Worm (Caenorhabditis elegans) whole organism, late embryonic: ENCODE data around the gene Y75B8A.18.
A peak's percentile ranks its signal among the peaks of the same experiment; 100 is the strongest.

Experiments used
- C08G9.2 ChIP-seq: sonication (generic microtip); optimal IDR thresholded peaks from 2 replicates; lab custom pipeline; 2016; ENCODE audit warnings: mild to moderate bottlenecking, missing genetic modification characterization, moderate library complexity, missing compliant biosample characterization
- F13H6.1 ChIP-seq: sonication (generic microtip); optimal IDR thresholded peaks from 2 replicates; lab custom pipeline; 2016; ENCODE audit warnings: missing genetic modification characterization, missing compliant biosample characterization
- K09A11.1 ChIP-seq: sonication (generic microtip); optimal IDR thresholded peaks from 2 replicates; lab custom pipeline; 2017; ENCODE audit warnings: antibody characterized with exemption, mild to moderate bottlenecking, missing genetic modification characterization, missing compliant biosample characterization; ENCODE audit not compliant: insufficient read depth
- T23F11.4 ChIP-seq: fragments of 200-800 bp; sonication (Bioruptor generic); optimal IDR thresholded peaks from 2 replicates; lab custom pipeline; 2018; ENCODE audit warnings: mild to moderate bottlenecking, missing genetic modification characterization, missing compliant biosample characterization
- ahr-1 ChIP-seq: sonication (generic microtip); optimal IDR thresholded peaks from 2 replicates; lab custom pipeline; 2016; ENCODE audit warnings: missing genetic modification characterization, missing compliant biosample characterization
- ama-1 ChIP-seq: fragments of 150-350 bp; optimal IDR thresholded peaks from 2 replicates; lab custom pipeline; 2014
- ceh-2 ChIP-seq: sonication (generic microtip); optimal IDR thresholded peaks from 2 replicates; lab custom pipeline; 2016; ENCODE audit warnings: missing genotype, missing genetic modification characterization, missing compliant biosample characterization
- ceh-22 ChIP-seq: sonication (generic microtip); optimal IDR thresholded peaks from 2 replicates; lab custom pipeline; 2017; ENCODE audit warnings: missing biosample characterization, missing genetic modification characterization
- ceh-24 ChIP-seq: sonication (generic microtip); optimal IDR thresholded peaks from 2 replicates; lab custom pipeline; 2016; ENCODE audit warnings: mild to moderate bottlenecking, missing genetic modification characterization, missing compliant biosample characterization
- ceh-31 ChIP-seq: sonication (generic microtip); optimal IDR thresholded peaks from 2 replicates; lab custom pipeline; 2016; ENCODE audit warnings: missing genetic modification characterization, missing compliant biosample characterization
- ceh-34 ChIP-seq: sonication (generic microtip); optimal IDR thresholded peaks from 2 replicates; lab custom pipeline; 2016; ENCODE audit warnings: mild to moderate bottlenecking, missing genetic modification characterization, missing compliant biosample characterization
- ceh-6 ChIP-seq: fragments of 200-800 bp; sonication (Bioruptor generic); optimal IDR thresholded peaks from 2 replicates; lab custom pipeline; 2018; ENCODE audit warnings: mild to moderate bottlenecking, missing genetic modification characterization, missing compliant biosample characterization
- ceh-9 ChIP-seq: sonication (generic microtip); optimal IDR thresholded peaks from 2 replicates; lab custom pipeline; 2016; ENCODE audit warnings: mild to moderate bottlenecking, missing genetic modification characterization, inconsistent platforms, missing compliant biosample characterization
- che-1 ChIP-seq: sonication (generic microtip); optimal IDR thresholded peaks from 2 replicates; lab custom pipeline; 2016; ENCODE audit warnings: mild to moderate bottlenecking, missing genetic modification characterization, missing compliant biosample characterization
- dmd-4 ChIP-seq: sonication (generic microtip); optimal IDR thresholded peaks from 2 replicates; lab custom pipeline; 2016; ENCODE audit warnings: borderline replicate concordance, missing genetic modification characterization, missing compliant biosample characterization
- elt-2 ChIP-seq: sonication (generic microtip); optimal IDR thresholded peaks from 2 replicates; lab custom pipeline; 2016; ENCODE audit warnings: missing genetic modification reagents, missing genetic modification characterization, missing compliant biosample characterization
- elt-4 ChIP-seq: sonication (generic microtip); optimal IDR thresholded peaks from 2 replicates; lab custom pipeline; 2016; ENCODE audit warnings: missing genetic modification characterization, missing compliant biosample characterization
- ets-4 ChIP-seq: sonication (generic microtip); optimal IDR thresholded peaks from 2 replicates; lab custom pipeline; 2016; ENCODE audit warnings: missing genetic modification characterization, missing compliant biosample characterization
- eyg-1 ChIP-seq: sonication (generic microtip); optimal IDR thresholded peaks from 2 replicates; lab custom pipeline; 2016; ENCODE audit warnings: missing genotype, missing genetic modification characterization, missing compliant biosample characterization
- fkh-6 ChIP-seq: sonication (generic microtip); optimal IDR thresholded peaks from 2 replicates; lab custom pipeline; 2016; ENCODE audit warnings: missing genetic modification characterization, missing compliant biosample characterization
- gmeb-2 ChIP-seq: sonication (generic microtip); optimal IDR thresholded peaks from 2 replicates; lab custom pipeline; 2016; ENCODE audit warnings: missing genetic modification characterization, inconsistent platforms, missing compliant biosample characterization
- hlh-13 ChIP-seq: fragments of 200-800 bp; sonication (Bioruptor generic); optimal IDR thresholded peaks from 2 replicates; lab custom pipeline; 2018; ENCODE audit warnings: mild to moderate bottlenecking, missing genetic modification characterization, missing compliant biosample characterization
- hlh-15 ChIP-seq: sonication (generic microtip); optimal IDR thresholded peaks from 2 replicates; lab custom pipeline; 2016; ENCODE audit warnings: missing genetic modification characterization, missing compliant biosample characterization
- hlh-30 ChIP-seq: sonication (generic microtip); optimal IDR thresholded peaks from 2 replicates; lab custom pipeline; 2017; ENCODE audit warnings: antibody characterized with exemption, missing genetic modification characterization, missing compliant biosample characterization; ENCODE audit not compliant: insufficient read depth
- hlh-8 ChIP-seq: sonication (generic microtip); optimal IDR thresholded peaks from 2 replicates; lab custom pipeline; 2016; ENCODE audit warnings: missing genotype, missing genetic modification characterization, missing compliant biosample characterization
- lim-6 ChIP-seq: sonication (generic microtip); optimal IDR thresholded peaks from 2 replicates; lab custom pipeline; 2016; ENCODE audit warnings: missing genetic modification characterization, missing compliant biosample characterization
- lin-11 ChIP-seq: fragments of 200-800 bp; sonication (Bioruptor generic); optimal IDR thresholded peaks from 2 replicates; lab custom pipeline; 2018; ENCODE audit warnings: mild to moderate bottlenecking, missing genetic modification characterization, missing compliant biosample characterization
- madf-2 ChIP-seq: sonication (generic microtip); optimal IDR thresholded peaks from 2 replicates; lab custom pipeline; 2017; ENCODE audit warnings: missing genetic modification characterization, missing compliant biosample characterization
- mec-3 ChIP-seq: sonication (generic microtip); optimal IDR thresholded peaks from 2 replicates; lab custom pipeline; 2016; ENCODE audit warnings: borderline replicate concordance, missing genetic modification characterization, missing compliant biosample characterization
- nfya-1 ChIP-seq: sonication (generic microtip); optimal IDR thresholded peaks from 2 replicates; lab custom pipeline; 2017; ENCODE audit warnings: missing genetic modification characterization, mild to moderate bottlenecking, missing compliant biosample characterization, antibody characterized with exemption, moderate library complexity
- npax-4 ChIP-seq: sonication (generic microtip); optimal IDR thresholded peaks from 2 replicates; lab custom pipeline; 2016; ENCODE audit warnings: missing genetic modification characterization, missing compliant biosample characterization
- odd-2 ChIP-seq: sonication (generic microtip); optimal IDR thresholded peaks from 2 replicates; lab custom pipeline; 2017; ENCODE audit warnings: antibody characterized with exemption, mild to moderate bottlenecking, missing genetic modification characterization, missing compliant biosample characterization
- pag-3 ChIP-seq: sonication (generic microtip); optimal IDR thresholded peaks from 2 replicates; lab custom pipeline; 2016; ENCODE audit warnings: missing compliant biosample characterization, missing genetic modification characterization, borderline replicate concordance
- pax-1 ChIP-seq: fragments of 150-350 bp; optimal IDR thresholded peaks from 2 replicates; lab custom pipeline; 2014; ENCODE audit warnings: missing biosample characterization, missing genetic modification characterization
- pha-2 ChIP-seq: sonication (generic microtip); optimal IDR thresholded peaks from 2 replicates; lab custom pipeline; 2017; ENCODE audit warnings: mild to moderate bottlenecking, missing genetic modification characterization, missing compliant biosample characterization
- pros-1 ChIP-seq: fragments of 150-350 bp; optimal IDR thresholded peaks from 2 replicates; lab custom pipeline; 2014; ENCODE audit warnings: missing biosample characterization, missing genetic modification reagents, missing genetic modification characterization
- ref-2 ChIP-seq: sonication (generic microtip); optimal IDR thresholded peaks from 2 replicates; lab custom pipeline; 2016; ENCODE audit warnings: missing genetic modification characterization, missing compliant biosample characterization
- rnt-1 ChIP-seq: sonication (generic microtip); optimal IDR thresholded peaks from 2 replicates; lab custom pipeline; 2016; ENCODE audit warnings: missing genetic modification characterization, missing compliant biosample characterization
- sdc-2 ChIP-seq: sonication (generic microtip); optimal IDR thresholded peaks from 2 replicates; lab custom pipeline; 2016; ENCODE audit warnings: missing genotype, missing genetic modification characterization, missing compliant biosample characterization
- sox-4 ChIP-seq: sonication (generic microtip); optimal IDR thresholded peaks from 2 replicates; lab custom pipeline; 2017; ENCODE audit warnings: mild to moderate bottlenecking, missing genetic modification characterization, inconsistent platforms, missing compliant biosample characterization
- tbx-2 ChIP-seq: sonication (generic microtip); optimal IDR thresholded peaks from 2 replicates; lab custom pipeline; 2016; ENCODE audit warnings: missing genetic modification characterization, missing compliant biosample characterization
- ttx-3 ChIP-seq: sonication (generic microtip); optimal IDR thresholded peaks from 2 replicates; lab custom pipeline; 2016; ENCODE audit warnings: missing genetic modification reagents, missing genetic modification characterization, missing compliant biosample characterization
- unc-3 ChIP-seq, 2 experiments: fragments of 200-800 bp in 1 of 2; sonication (Bioruptor generic) in 1 of 2; sonication (generic microtip) in 1 of 2; conservative IDR thresholded peaks in 1 of 2; optimal IDR thresholded peaks in 1 of 2; 2 replicates each; pipeline versions ENCODE4 v1.3.6 to Lab custom; 2016 to 2022; ENCODE audit warnings: missing compliant biosample characterization in 2 of 2, missing genetic modification characterization in 2 of 2, missing genetic modification reagents in 1 of 2
- unc-86 ChIP-seq: sonication (generic microtip); optimal IDR thresholded peaks from 2 replicates; lab custom pipeline; 2016; ENCODE audit warnings: missing genetic modification characterization, missing compliant biosample characterization

Gene Y75B8A.18

DNA sequence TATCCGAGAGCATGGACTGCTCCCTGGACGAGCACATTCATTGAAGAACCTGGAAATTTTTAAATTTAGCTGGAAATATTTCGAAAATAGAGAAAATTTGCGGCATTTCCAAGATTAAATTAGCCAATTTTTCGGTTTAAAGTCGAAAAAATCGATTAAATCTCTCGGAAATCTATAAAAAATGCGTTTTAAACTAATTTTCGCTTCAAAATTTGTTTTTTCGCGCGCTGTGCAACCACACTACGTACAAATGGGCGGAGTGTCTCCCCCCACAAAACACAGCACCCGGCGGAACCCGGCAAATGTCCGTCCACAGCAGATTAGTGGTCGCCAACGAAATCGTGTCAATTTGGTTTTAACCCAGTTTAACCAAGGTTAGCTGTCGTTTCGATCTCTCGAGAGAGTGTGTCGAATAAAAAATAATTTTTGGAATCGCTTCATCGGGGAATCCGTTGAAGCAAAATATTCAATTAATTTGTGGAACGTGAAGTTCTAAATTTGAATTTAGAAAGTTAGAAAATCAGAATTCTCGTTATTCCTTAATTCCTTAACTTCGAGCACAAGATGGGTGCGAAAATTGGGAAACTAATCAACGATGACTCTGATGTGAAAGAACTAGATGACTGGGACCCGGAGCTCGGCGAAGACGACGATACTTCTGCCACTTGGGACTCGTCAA, 24.2 kb upstream of the Y75B8A.18 start, which contains the start of the genes tim-1 and Y75B8A.23 (continued):
- TF ChIP-seq gmeb-2 = no peak
- TF ChIP-seq ref-2 = peak; percentile 71
- TF ChIP-seq ahr-1 (tag; lab: Kevin White, UChicago) = no peak
- TF ChIP-seq unc-86 (tag; lab: Kevin White, UChicago) = no peak
- no peak for TF ChIP-seq elt-4 (tag; lab: Kevin White, UChicago)
- TF ChIP-seq pax-1 = peak; percentile 75
- no peak for TF ChIP-seq npax-4 (tag; lab: Kevin White, UChicago)
- peak; percentile 34 for TF ChIP-seq elt-2
- TF ChIP-seq nfya-1 (tag; lab: Kevin White, UChicago) = peak; percentile 84
- no peak for TF ChIP-seq ceh-22 (tag; lab: Kevin White, UChicago)
- TF ChIP-seq hlh-8 (tag; lab: Kevin White, UChicago) = no peak
- TF ChIP-seq tbx-2 (tag; lab: Kevin White, UChicago) = peak; percentile 61
- no peak for TF ChIP-seq odd-2 (tag; lab: Kevin White, UChicago)
- TF ChIP-seq ama-1 = peak; percentile 99
- peak; percentile 77 for TF ChIP-seq rnt-1
- TF ChIP-seq ceh-34 (tag; lab: Kevin White, UChicago) = peak; percentile 36
- no peak for TF ChIP-seq F13H6.1 (tag; lab: Kevin White, UChicago)
- no peak for TF ChIP-seq mec-3
- TF ChIP-seq fkh-6 (tag; lab: Kevin White, UChicago) = peak; percentile 2
- no peak for TF ChIP-seq hlh-15
- TF ChIP-seq T23F11.4 (GFP tag; lab: Kevin White, UChicago) = no peak
- TF ChIP-seq unc-3 (GFP tag; conservative IDR thresholded peaks at IDR 0.05; lab: Robert Waterston, UW) = no peak
- no peak for TF ChIP-seq unc-3 (tag; optimal IDR thresholded peaks at IDR 0.05; lab: Kevin White, UChicago)
- peak; percentile 74 for TF ChIP-seq ceh-31
- peak; percentile 19 for TF ChIP-seq hlh-30
- TF ChIP-seq lim-6 (tag; lab: Kevin White, UChicago) = no peak
- no peak for TF ChIP-seq ceh-6 (GFP tag; lab: Kevin White, UChicago)
- peak; percentile 69 for TF ChIP-seq C08G9.2 (tag; lab: Kevin White, UChicago)
- TF ChIP-seq pros-1 = peak; percentile 25
- peak; percentile 13 for TF ChIP-seq hlh-13 (GFP tag; lab: Kevin White, UChicago)
- TF ChIP-seq pag-3 (tag; lab: Kevin White, UChicago) = no peak

DNA sequence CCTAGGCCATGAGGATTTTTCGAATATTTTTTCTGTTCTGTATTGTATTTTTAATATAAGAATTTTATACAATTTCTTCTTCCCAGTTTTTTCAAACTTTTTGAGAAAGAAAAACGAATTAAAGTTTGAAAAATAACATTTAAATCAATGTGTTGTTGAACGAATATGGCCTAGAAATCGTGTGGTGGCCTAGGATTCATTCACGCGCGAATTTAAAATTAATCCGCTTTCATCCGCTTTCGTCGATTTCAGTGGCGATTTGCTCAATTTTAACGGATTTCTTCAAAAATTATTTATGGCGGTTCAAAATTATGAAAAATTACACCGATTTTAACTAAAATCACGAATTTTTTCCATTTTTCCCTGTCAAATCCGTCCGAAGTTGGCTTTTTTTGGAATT, 21.3 kb upstream of the Y75B8A.18 start:
- TF ChIP-seq lin-11 = no peak
- no peak for TF ChIP-seq sdc-2 (tag; lab: Kevin White, UChicago)
- no peak for TF ChIP-seq madf-2 (tag; lab: Kevin White, UChicago)
- TF ChIP-seq ceh-2 (tag; lab: Kevin White, UChicago) = no peak
- TF ChIP-seq dmd-4 (tag; lab: Kevin White, UChicago) = no peak
- no peak for TF ChIP-seq pag-3 (tag; lab: Kevin White, UChicago)
- no peak for TF ChIP-seq eyg-1
- TF ChIP-seq ceh-24 (tag; lab: Kevin White, UChicago) = no peak
- TF ChIP-seq ceh-9 = no peak
- TF ChIP-seq ets-4 (tag; lab: Kevin White, UChicago) = no peak
- TF ChIP-seq ttx-3 (tag; lab: Kevin White, UChicago) = no peak
- no peak for TF ChIP-seq hlh-15
- TF ChIP-seq pha-2 (tag; lab: Kevin White, UChicago) = no peak
- TF ChIP-seq ama-1 = no peak
- no peak for TF ChIP-seq K09A11.1 (tag; lab: Kevin White, UChicago)
- TF ChIP-seq ceh-22 (tag; lab: Kevin White, UChicago) = no peak
- no peak for TF ChIP-seq unc-3 (GFP tag; conservative IDR thresholded peaks at IDR 0.05; lab: Robert Waterston, UW)
- TF ChIP-seq unc-3 (tag; optimal IDR thresholded peaks at IDR 0.05; lab: Kevin White, UChicago) = no peak
- no peak for TF ChIP-seq sox-4 (tag; lab: Kevin White, UChicago)
- no peak for TF ChIP-seq che-1
- no peak for TF ChIP-seq ahr-1 (tag; lab: Kevin White, UChicago)
